Worm (Caenorhabditis elegans): ENCODE results near the gene srd-16.

DNA sequence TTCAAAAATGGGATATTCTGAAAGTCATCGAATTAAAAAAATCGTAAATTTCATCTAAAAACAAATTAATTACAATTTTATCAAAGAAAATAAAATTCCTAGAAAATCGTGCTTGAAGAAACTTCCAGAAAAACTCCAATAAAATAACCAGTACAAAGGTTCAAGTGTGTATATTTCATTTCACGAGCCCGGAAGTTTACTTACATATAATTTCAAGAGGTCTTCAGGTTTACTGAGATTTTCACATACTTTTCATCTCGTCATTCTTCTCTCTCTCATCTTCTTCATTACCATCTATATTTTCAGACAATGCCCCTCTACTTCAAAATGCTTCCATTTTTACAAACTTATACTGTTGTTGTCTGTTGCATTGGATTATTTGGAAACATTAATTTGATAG, 22.4 kb upstream of the srd-16 start, which contains the start of gene srsx-18:
- no peak for TF ChIP-seq sptf-1 (tag; optimal IDR thresholded peaks at IDR 0.05)
- no peak for TF ChIP-seq unc-39 (tag; optimal IDR thresholded peaks at IDR 0.05)
- TF ChIP-seq bed-3 (GFP tag; optimal IDR thresholded peaks at IDR 0.05): no peak
- no peak for TF ChIP-seq pha-4 (tag; optimal IDR thresholded peaks at IDR 0.05)
- TF ChIP-seq mls-2 (tag; optimal IDR thresholded peaks at IDR 0.05): no peak
- TF ChIP-seq nhr-28 (tag; optimal IDR thresholded peaks at IDR 0.05): no peak
- no peak for TF ChIP-seq unc-62 (GFP tag; optimal IDR thresholded peaks at IDR 0.05)
- TF ChIP-seq nhr-76 (tag; optimal IDR thresholded peaks at IDR 0.05): no peak
- TF ChIP-seq nhr-12 (tag; optimal IDR thresholded peaks at IDR 0.05): no peak
- TF ChIP-seq elt-1 (tag; optimal IDR thresholded peaks at IDR 0.05; ENCODE audit: borderline replicate concordance, insufficient read depth): no peak
- TF ChIP-seq snpc-4 (tag; optimal IDR thresholded peaks at IDR 0.05): no peak
- TF ChIP-seq ceh-83 (GFP tag; optimal IDR thresholded peaks at IDR 0.05): no peak
- TF ChIP-seq ztf-11 (tag; optimal IDR thresholded peaks at IDR 0.05): no peak
